Fruit fly (Drosophila melanogaster): ENCODE data around the gene Ance-2.
A peak's percentile ranks its signal among the peaks of the same experiment; 100 is the strongest.

Gene Ance-2

dm6 chr2L:13911783-13912182 is 2.6 kb downstream of the Ance-2 start, which contains the start of gene Acyp:
Gene Acyp (plus strand): TSS chr2L:13912083.
- TF ChIP-seq N (GFP tag; optimal IDR thresholded peaks at IDR 0.05): no peak
- peak; percentile 27 for TF ChIP-seq Myc (optimal IDR thresholded peaks at IDR 0.05)

- TF ChIP-seq Jra (GFP tag; optimal IDR thresholded peaks at IDR 0.05) (no peak), Abd-B (GFP tag; optimal IDR thresholded peaks at IDR 0.05) (no peak), woc (GFP tag; optimal IDR thresholded peaks at IDR 0.05) (no peak), CrebA (GFP tag; optimal IDR thresholded peaks at IDR 0.05; ENCODE audit: borderline replicate concordance) (no peak), psq (GFP tag; optimal IDR thresholded peaks at IDR 0.05) (no peak), brk (GFP tag; optimal IDR thresholded peaks at IDR 0.05) (no peak)
Measured at dm6 chr2L:13914425-13914824, 5.3 kb downstream of the Ance-2 start, which contains the start of gene Ance-3. Gene Ance-3 (plus strand): TSS chr2L:13914725.

DNA sequence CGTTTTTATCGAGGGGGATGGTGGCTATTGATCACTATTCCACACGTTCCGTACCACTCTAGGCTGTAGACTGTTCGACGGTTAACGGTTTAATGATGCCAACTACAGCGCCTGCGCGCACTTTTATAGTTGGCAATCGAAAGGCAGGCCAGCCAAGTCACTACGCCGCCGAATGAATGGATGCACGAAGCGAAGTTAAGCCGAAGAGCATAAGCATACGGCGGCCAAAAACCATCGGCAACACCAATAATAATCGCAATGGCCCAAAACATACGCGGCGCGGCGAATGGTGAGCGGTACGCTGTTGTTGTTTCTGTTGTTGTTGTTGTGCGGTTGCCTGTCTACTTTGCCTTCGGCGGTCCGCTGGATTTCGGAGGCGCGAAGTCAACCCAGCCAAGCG is 14.3 kb downstream of the Ance-2 start, which contains the start of gene Vajk1:
Gene Vajk1 (minus strand): TSS at position 101 of the 400 bp plus-strand sequence.
- TF ChIP-seq Abd-B (GFP tag; optimal IDR thresholded peaks at IDR 0.05): no peak
- no peak for TF ChIP-seq Hr78 (GFP tag; optimal IDR thresholded peaks at IDR 0.05)
- TF ChIP-seq foxo (GFP tag; optimal IDR thresholded peaks at IDR 0.05): no peak
- no peak for TF ChIP-seq CG9705 (GFP tag; optimal IDR thresholded peaks at IDR 0.05)
- no peak for TF ChIP-seq usp (GFP tag; optimal IDR thresholded peaks at IDR 0.05)
- TF ChIP-seq tai (GFP tag; optimal IDR thresholded peaks at IDR 0.05): no peak
- TF ChIP-seq sv (GFP tag; optimal IDR thresholded peaks at IDR 0.05): no peak
- TF ChIP-seq dmrt93B (GFP tag; optimal IDR thresholded peaks at IDR 0.05): no peak

dm6 chr2L:13923984-13924383 is 14.9 kb downstream of the Ance-2 start:
- TF ChIP-seq woc (GFP tag; optimal IDR thresholded peaks at IDR 0.05) (peak; percentile 29), pan (optimal IDR thresholded peaks at IDR 0.05) (no peak), br (GFP tag; optimal IDR thresholded peaks at IDR 0.05) (no peak), sv (GFP tag; optimal IDR thresholded peaks at IDR 0.05) (no peak), CrebA (GFP tag; optimal IDR thresholded peaks at IDR 0.05; ENCODE audit: borderline replicate concordance) (no peak), Rel (GFP tag; optimal IDR thresholded peaks at IDR 0.05) (no peak), Rel (tag; optimal IDR thresholded peaks at IDR 0.05) (no peak), OdsH (GFP tag; optimal IDR thresholded peaks at IDR 0.05) (no peak), jim (GFP tag; optimal IDR thresholded peaks at IDR 0.05) (no peak)

dm6 chr2L:13925699-13926098 is 16.6 kb downstream of the Ance-2 start:
- TF ChIP-seq Mio (GFP tag; optimal IDR thresholded peaks at IDR 0.05) (no peak), Vsx2 (GFP tag; optimal IDR thresholded peaks at IDR 0.05; ENCODE audit: partially characterized antibody) (no peak), CG32264 (GFP tag; optimal IDR thresholded peaks at IDR 0.05) (no peak), Dif (GFP tag; optimal IDR thresholded peaks at IDR 0.05; ENCODE audit: partially characterized antibody) (no peak), HLH106 (tag; optimal IDR thresholded peaks at IDR 0.05) (no peak), sv (GFP tag; optimal IDR thresholded peaks at IDR 0.05) (no peak), rgr (GFP tag; optimal IDR thresholded peaks at IDR 0.05) (no peak), Rel (GFP tag; optimal IDR thresholded peaks at IDR 0.05) (no peak), Rel (tag; optimal IDR thresholded peaks at IDR 0.05) (no peak), jim (GFP tag; optimal IDR thresholded peaks at IDR 0.05) (no peak), Dfd (GFP tag; optimal IDR thresholded peaks at IDR 0.05) (no peak), Hnf4 (GFP tag; optimal IDR thresholded peaks at IDR 0.05) (no peak), psq (GFP tag; optimal IDR thresholded peaks at IDR 0.05) (no peak), Sp1 (GFP tag; optimal IDR thresholded peaks at IDR 0.05) (no peak), Abd-B (GFP tag; optimal IDR thresholded peaks at IDR 0.05) (no peak), Hr78 (GFP tag; optimal IDR thresholded peaks at IDR 0.05) (no peak), N (GFP tag; optimal IDR thresholded peaks at IDR 0.05) (no peak), h (GFP tag; optimal IDR thresholded peaks at IDR 0.05) (no peak), tai (GFP tag; optimal IDR thresholded peaks at IDR 0.05) (no peak), Hr83 (GFP tag; optimal IDR thresholded peaks at IDR 0.05; ENCODE audit: poor library complexity, severe bottlenecking) (no peak), dsf (GFP tag; optimal IDR thresholded peaks at IDR 0.05; ENCODE audit: borderline replicate concordance) (no peak)
